Worm (Caenorhabditis elegans): ENCODE measurements around the gene selt-1.2.

The selt-1.2 gene

DNA sequence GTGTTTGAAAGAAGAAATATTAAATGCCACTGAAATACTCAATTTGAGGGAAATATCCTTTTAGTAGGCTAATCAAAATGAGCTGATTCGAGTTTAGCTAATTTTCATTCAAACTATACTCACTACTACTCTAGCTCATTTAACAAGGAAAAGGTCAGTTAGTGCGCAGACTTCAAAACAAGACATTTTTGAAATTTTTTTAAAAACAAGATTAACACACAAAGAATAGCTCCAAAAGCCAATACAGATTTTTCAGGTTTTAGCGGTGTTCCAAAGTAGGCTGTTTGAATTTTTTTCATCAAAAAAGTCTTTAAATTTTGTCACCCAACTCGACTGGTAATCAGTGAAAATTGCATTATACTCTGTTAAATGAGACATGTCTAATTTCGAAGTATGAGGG is 13.7 kb upstream of the selt-1.2 start:
- TF ChIP-seq nhr-47 (tag; optimal IDR thresholded peaks at IDR 0.05) (no peak), nhr-84 (tag; optimal IDR thresholded peaks at IDR 0.05) (no peak), unc-130 (tag; optimal IDR thresholded peaks at IDR 0.05) (no peak), swsn-7 (tag; optimal IDR thresholded peaks at IDR 0.05) (no peak), unc-86 (tag; optimal IDR thresholded peaks at IDR 0.05) (no peak), ets-5 (GFP tag; IDR thresholded peaks at IDR 0.05) (no peak), Y116A8C.19 (tag; optimal IDR thresholded peaks at IDR 0.05; ENCODE audit: borderline replicate concordance) (no peak)

DNA sequence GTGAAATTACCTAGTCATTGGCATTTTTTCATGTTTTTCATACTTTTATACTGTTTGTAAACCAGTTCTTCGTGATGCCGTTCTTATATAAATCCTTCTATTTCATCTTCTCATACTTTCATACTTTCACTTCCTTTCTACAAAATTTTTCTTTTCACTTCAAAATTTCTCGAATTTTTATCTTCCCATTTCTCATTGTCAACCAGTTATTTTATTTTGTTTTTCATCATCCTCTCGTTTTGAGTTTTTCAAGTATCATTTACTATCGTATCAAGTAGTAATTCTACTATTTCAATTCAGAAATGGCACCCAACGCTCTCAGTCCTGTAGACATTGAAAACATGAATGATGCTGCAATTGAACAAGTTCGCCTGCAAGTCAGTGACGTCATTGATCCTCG is 11.5 kb upstream of the selt-1.2 start, which contains the start of gene F28H7.8:
Gene F28H7.8, plus strand, starts transcription at position 301 of the 400 bp plus-strand sequence.
- TF ChIP-seq pax-3 (tag; optimal IDR thresholded peaks at IDR 0.05) (no peak), nhr-85 (tag) (peak; percentile 61), fos-1 (tag; optimal IDR thresholded peaks at IDR 0.05) (no peak), ceh-8 (GFP tag; optimal IDR thresholded peaks at IDR 0.05) (no peak), ets-5 (GFP tag; IDR thresholded peaks at IDR 0.05) (no peak)

DNA sequence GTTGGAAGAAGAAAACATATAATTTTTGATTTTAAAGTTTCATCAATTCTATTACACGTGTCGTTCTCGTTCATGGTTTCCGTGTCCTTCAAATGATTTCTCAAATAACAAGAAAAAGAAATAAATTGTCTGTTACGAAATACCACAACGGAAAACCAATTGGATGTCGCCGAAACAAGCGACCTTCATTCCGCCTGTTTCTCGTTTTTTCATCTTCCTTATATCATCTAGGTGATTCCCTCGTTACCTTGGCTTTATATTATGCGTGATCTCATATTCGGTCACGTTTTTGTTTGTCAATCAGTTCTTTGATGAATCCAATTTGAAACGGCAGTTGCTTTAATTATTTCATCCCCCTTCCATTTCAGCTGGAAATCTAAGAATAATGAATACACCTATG is 10.0 kb upstream of the selt-1.2 start:
- peak; percentile 89 for TF ChIP-seq nhr-85 (tag)
- TF ChIP-seq nhr-76 (tag; optimal IDR thresholded peaks at IDR 0.05): no peak
- TF ChIP-seq elt-3 (tag; optimal IDR thresholded peaks at IDR 0.05): peak in 2 of 6 experiments; percentile 15 to 79
- no peak for TF ChIP-seq unc-98 (GFP tag; IDR thresholded peaks at IDR 0.05)
- peak; percentile 50 for TF ChIP-seq nhr-20 (tag; optimal IDR thresholded peaks at IDR 0.05)
- peak; percentile 11 for TF ChIP-seq zip-4 (GFP tag; optimal IDR thresholded peaks at IDR 0.05)
- TF ChIP-seq snu-23 (GFP tag; optimal IDR thresholded peaks at IDR 0.05): peak; percentile 50
- peak; percentile 45 for TF ChIP-seq nhr-71 (tag; optimal IDR thresholded peaks at IDR 0.05)
- peak in 1 of 2 experiments; percentile 12 for TF ChIP-seq lin-35 (GFP tag; optimal IDR thresholded peaks at IDR 0.05)
- peak; percentile 86 for TF ChIP-seq lin-14 (GFP tag; optimal IDR thresholded peaks at IDR 0.05)
- no peak for TF ChIP-seq mef-2 (tag; optimal IDR thresholded peaks at IDR 0.05)
- TF ChIP-seq tbx-2 (tag; optimal IDR thresholded peaks at IDR 0.05): peak; percentile 2
- peak; percentile 40 for TF ChIP-seq skn-1 (tag; optimal IDR thresholded peaks at IDR 0.05)
- TF ChIP-seq irx-1 (tag; optimal IDR thresholded peaks at IDR 0.05): no peak
- peak; percentile 63 for TF ChIP-seq blmp-1 (tag; optimal IDR thresholded peaks at IDR 0.05)
- TF ChIP-seq lin-13 (GFP tag; optimal IDR thresholded peaks at IDR 0.05): no peak
- peak; percentile 39 for TF ChIP-seq xbp-1 (tag; optimal IDR thresholded peaks at IDR 0.05)
- no peak for TF ChIP-seq nhr-12 (tag; optimal IDR thresholded peaks at IDR 0.05)

DNA sequence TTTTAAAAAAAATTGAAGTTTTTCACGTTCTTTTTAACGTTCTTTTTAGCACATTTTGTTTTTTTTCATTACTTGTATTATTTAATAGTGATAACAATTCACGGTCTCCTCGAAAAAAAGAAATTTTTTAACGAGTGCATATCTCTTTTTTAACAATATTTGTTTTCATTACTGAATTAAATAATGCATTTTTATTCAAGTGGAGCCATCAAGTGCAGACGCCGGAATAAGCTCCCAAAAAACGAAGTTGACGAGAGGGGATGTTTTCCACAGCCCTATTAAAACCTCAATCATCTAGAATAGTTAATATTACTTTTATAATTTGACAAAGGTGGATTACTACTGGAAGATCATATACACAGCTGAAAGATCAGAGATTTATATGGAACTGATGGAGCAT is 9.5 kb upstream of the selt-1.2 start, which contains the start of gene irld-6:
Gene irld-6, minus strand, starts transcription at position 101 of the 400 bp plus-strand sequence.
- TF ChIP-seq elt-3 (tag; optimal IDR thresholded peaks at IDR 0.05): no peak
- TF ChIP-seq ceh-8 (GFP tag; optimal IDR thresholded peaks at IDR 0.05): no peak
- TF ChIP-seq jun-1 (tag; optimal IDR thresholded peaks at IDR 0.05): no peak
- no peak for TF ChIP-seq mab-9 (GFP tag; IDR thresholded peaks at IDR 0.05)
- no peak for TF ChIP-seq ztf-11 (tag; optimal IDR thresholded peaks at IDR 0.05)
- no peak for TF ChIP-seq nhr-77 (tag; optimal IDR thresholded peaks at IDR 0.05)
- no peak for TF ChIP-seq efl-3 (GFP tag; optimal IDR thresholded peaks at IDR 0.05)
- no peak for TF ChIP-seq lin-35 (GFP tag; optimal IDR thresholded peaks at IDR 0.05)

DNA sequence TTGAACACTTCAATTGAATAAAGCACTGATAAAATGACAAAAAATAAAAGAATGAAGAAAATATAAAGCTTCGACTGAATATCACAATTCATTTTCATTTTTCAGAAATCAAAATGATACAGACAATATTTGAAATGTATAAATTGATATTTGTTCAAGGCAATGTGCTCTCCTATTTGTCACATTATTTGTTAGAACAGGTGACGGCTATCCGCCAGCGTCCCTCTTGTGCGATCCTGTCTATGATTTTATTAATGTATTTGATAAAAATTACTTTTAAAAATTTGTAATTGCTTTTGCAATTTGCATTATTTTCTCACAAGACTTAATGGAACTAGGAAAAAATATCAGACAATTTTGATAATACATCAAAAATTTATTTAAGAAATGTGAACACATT is 6.9 kb upstream of the selt-1.2 start, which contains the start of gene F28H7.7:
Gene F28H7.7, minus strand, starts transcription at position 101 of the 400 bp plus-strand sequence.
- TF ChIP-seq hlh-17 (GFP tag; optimal IDR thresholded peaks at IDR 0.05; ENCODE audit: borderline replicate concordance) (no peak), blmp-1 (tag; optimal IDR thresholded peaks at IDR 0.05) (no peak), hpl-2 (GFP tag; optimal IDR thresholded peaks at IDR 0.05) (no peak), Y116A8C.19 (tag; optimal IDR thresholded peaks at IDR 0.05; ENCODE audit: borderline replicate concordance) (no peak), unc-86 (tag; optimal IDR thresholded peaks at IDR 0.05) (no peak), aly-2 (tag; optimal IDR thresholded peaks at IDR 0.05) (no peak), nhr-76 (tag; optimal IDR thresholded peaks at IDR 0.05) (no peak), alr-1 (tag; optimal IDR thresholded peaks at IDR 0.05; ENCODE audit: borderline replicate concordance) (no peak), fkh-4 (tag; optimal IDR thresholded peaks at IDR 0.05; ENCODE audit: borderline replicate concordance) (no peak)

Measured in whole organism, L1 larva.